Worm (Caenorhabditis elegans) whole organism, midembryonic: ENCODE data around the gene T21H3.5.

Source experiments
- T22C8.4 ChIP-seq: fragments of 200-800 bp; sonication (Bioruptor generic); IDR thresholded peaks from 2 replicates; pipeline ENCODE4 v1.3.6; 2022; ENCODE audit warnings: missing genetic modification characterization, missing compliant biosample characterization
- flt-1 ChIP-seq: fragments of 200-800 bp; sonication (Bioruptor generic); IDR thresholded peaks from 2 replicates; pipeline ENCODE4 v1.3.6; 2022; ENCODE audit warnings: missing genetic modification characterization, missing compliant biosample characterization
- klf-2 ChIP-seq: fragments of 200-800 bp; sonication (Bioruptor generic); conservative IDR thresholded peaks from 2 replicates; pipeline ENCODE4 v1.3.6; 2022; ENCODE audit warnings: missing genetic modification reagents, missing genetic modification characterization, missing compliant biosample characterization
- med-1 ChIP-seq: sonication (generic microtip); optimal IDR thresholded peaks from 2 replicates; lab custom pipeline; 2017; ENCODE audit warnings: missing genetic modification characterization, mild to moderate bottlenecking, missing compliant biosample characterization, antibody characterized with exemption, missing genetic modification reagents; ENCODE audit not compliant: insufficient read depth
- tab-1 ChIP-seq: fragments of 200-800 bp; sonication (Bioruptor generic); IDR thresholded peaks from 2 replicates; pipeline ENCODE4 v1.3.6; 2022; ENCODE audit warnings: missing genetic modification characterization, missing compliant biosample characterization
- ztf-29 ChIP-seq: fragments of 200-800 bp; sonication (Bioruptor generic); IDR thresholded peaks from 2 replicates; pipeline ENCODE4 v1.3.6; 2022; ENCODE audit warnings: missing genetic modification reagents, missing genetic modification characterization, missing compliant biosample characterization

- no peak for TF ChIP-seq med-1 (GFP tag; lab: Kevin White, UChicago)
- TF ChIP-seq klf-2 (GFP tag; lab: Robert Waterston, UW) = no peak
- TF ChIP-seq flt-1 = no peak
- TF ChIP-seq ztf-29 = no peak
- no peak for TF ChIP-seq tab-1 (GFP tag; lab: Robert Waterston, UW)
- TF ChIP-seq T22C8.4 (GFP tag; lab: Robert Waterston, UW) = no peak
These were observed 30.3 kb downstream of the T21H3.5 start, which contains the start of gene cpr-5 for ce11 chrV:1133840-1134239.
